Worm (Caenorhabditis elegans) whole organism, mixed stage, embryonic: ENCODE measurements around the gene rbm-26.

Experiments used
- bed-3 ChIP-seq: fragments of 200-800 bp; sonication (Bioruptor generic); optimal IDR thresholded peaks from 3 replicates; lab custom pipeline; 2018; ENCODE audit warnings: mild to moderate bottlenecking, missing genetic modification characterization, moderate library complexity, missing compliant biosample characterization
- blmp-1 ChIP-seq: fragments of 150-350 bp; optimal IDR thresholded peaks from 2 replicates; lab custom pipeline; 2014; ENCODE audit warnings: missing biosample characterization, missing genetic modification characterization
- ceh-39 ChIP-seq: fragments of 150-350 bp; optimal IDR thresholded peaks from 2 replicates; lab custom pipeline; 2014; ENCODE audit warnings: missing biosample characterization, missing genetic modification characterization
- ceh-43 ChIP-seq: fragments of 200-800 bp; sonication (Bioruptor generic); optimal IDR thresholded peaks from 2 replicates; lab custom pipeline; 2018; ENCODE audit warnings: mild to moderate bottlenecking, missing genetic modification characterization, moderate library complexity, missing compliant biosample characterization
- ceh-83 ChIP-seq: fragments of 200-800 bp; sonication (Bioruptor generic); optimal IDR thresholded peaks from 2 replicates; lab custom pipeline; 2018; ENCODE audit warnings: mild to moderate bottlenecking, missing genetic modification characterization, missing compliant biosample characterization
- ces-1 ChIP-seq: fragments of 150-350 bp; optimal IDR thresholded peaks from 2 replicates; lab custom pipeline; 2014; ENCODE audit warnings: missing biosample characterization, missing genetic modification reagents, missing genetic modification characterization
- cnd-1 ChIP-seq: fragments of 200-800 bp; sonication (Bioruptor generic); optimal IDR thresholded peaks from 2 replicates; lab custom pipeline; 2018; ENCODE audit warnings: mild to moderate bottlenecking, missing genetic modification characterization, missing compliant biosample characterization
- drap-1 ChIP-seq: fragments of 200-800 bp; sonication (Bioruptor generic); optimal IDR thresholded peaks from 3 replicates; lab custom pipeline; 2018; ENCODE audit warnings: mild to moderate bottlenecking, missing genetic modification characterization, missing compliant biosample characterization
- elt-1 ChIP-seq: sonication (generic microtip); optimal IDR thresholded peaks from 2 replicates; lab custom pipeline; 2017; ENCODE audit warnings: missing genetic modification characterization, mild to moderate bottlenecking, missing compliant biosample characterization, antibody characterized with exemption, moderate library complexity, borderline replicate concordance; ENCODE audit not compliant: insufficient read depth
- elt-3 ChIP-seq: fragments of 150-350 bp; optimal IDR thresholded peaks from 2 replicates; lab custom pipeline; 2014; ENCODE audit warnings: missing biosample characterization, missing genetic modification characterization
- flh-1 ChIP-seq: fragments of 200-800 bp; sonication (Bioruptor generic); optimal IDR thresholded peaks from 2 replicates; lab custom pipeline; 2018; ENCODE audit warnings: mild to moderate bottlenecking, missing genetic modification characterization, moderate library complexity, missing compliant biosample characterization
- ham-2 ChIP-seq: fragments of 200-800 bp; sonication (Bioruptor generic); optimal IDR thresholded peaks from 2 replicates; lab custom pipeline; 2018; ENCODE audit warnings: mild to moderate bottlenecking, missing genetic modification characterization, missing compliant biosample characterization
- hlh-1 ChIP-seq: fragments of 150-350 bp; optimal IDR thresholded peaks from 2 replicates; lab custom pipeline; 2014; ENCODE audit warnings: missing biosample characterization, missing genetic modification reagents, missing genetic modification characterization
- lin-13 ChIP-seq: fragments of 150-350 bp; optimal IDR thresholded peaks from 2 replicates; lab custom pipeline; 2014; ENCODE audit warnings: missing biosample characterization, missing genetic modification characterization
- lin-32 ChIP-seq: fragments of 200-800 bp; sonication (Bioruptor generic); optimal IDR thresholded peaks from 2 replicates; lab custom pipeline; 2018; ENCODE audit warnings: mild to moderate bottlenecking, missing genetic modification characterization, missing compliant biosample characterization
- lsy-2 ChIP-seq: fragments of 150-350 bp; optimal IDR thresholded peaks from 2 replicates; lab custom pipeline; 2014; ENCODE audit warnings: missing biosample characterization, missing genetic modification characterization
- mab-5 ChIP-seq: fragments of 150-350 bp; optimal IDR thresholded peaks from 2 replicates; lab custom pipeline; 2014; ENCODE audit warnings: missing biosample characterization, missing genetic modification characterization
- mep-1 ChIP-seq: fragments of 150-350 bp; optimal IDR thresholded peaks from 2 replicates; lab custom pipeline; 2017; ENCODE audit warnings: missing biosample characterization, missing genetic modification reagents, missing genetic modification characterization, inconsistent platforms
- nhr-12 ChIP-seq: fragments of 150-350 bp; optimal IDR thresholded peaks from 2 replicates; lab custom pipeline; 2014; ENCODE audit warnings: missing biosample characterization, missing genetic modification characterization
- nhr-2 ChIP-seq: fragments of 150-350 bp; optimal IDR thresholded peaks from 2 replicates; lab custom pipeline; 2014; ENCODE audit warnings: missing biosample characterization, missing genetic modification characterization
- nhr-237 ChIP-seq: fragments of 150-350 bp; optimal IDR thresholded peaks from 2 replicates; lab custom pipeline; 2014; ENCODE audit warnings: missing biosample characterization, missing genetic modification characterization
- nhr-28 ChIP-seq: fragments of 150-350 bp; optimal IDR thresholded peaks from 2 replicates; lab custom pipeline; 2014; ENCODE audit warnings: missing biosample characterization, missing genetic modification characterization
- sem-2 ChIP-seq: fragments of 200-800 bp; sonication (Bioruptor generic); optimal IDR thresholded peaks from 2 replicates; lab custom pipeline; 2018; ENCODE audit warnings: mild to moderate bottlenecking, missing genetic modification characterization, missing compliant biosample characterization
- snpc-4 ChIP-seq: fragments of 150-350 bp; optimal IDR thresholded peaks from 2 replicates; lab custom pipeline; 2014; ENCODE audit warnings: missing biosample characterization, missing genetic modification characterization
- sptf-1 ChIP-seq: sonication (generic microtip); optimal IDR thresholded peaks from 2 replicates; lab custom pipeline; 2017; ENCODE audit warnings: mild to moderate bottlenecking, missing genetic modification characterization, moderate library complexity, missing compliant biosample characterization
- tbx-8 ChIP-seq: fragments of 200-800 bp; sonication (Bioruptor generic); optimal IDR thresholded peaks from 2 replicates; lab custom pipeline; 2018; ENCODE audit warnings: mild to moderate bottlenecking, missing genetic modification characterization, moderate library complexity, missing compliant biosample characterization
- unc-120 ChIP-seq: sonication (generic microtip); optimal IDR thresholded peaks from 2 replicates; lab custom pipeline; 2017; ENCODE audit warnings: missing genetic modification characterization, missing compliant biosample characterization; ENCODE audit not compliant: poor library complexity, severe bottlenecking
- unc-39 ChIP-seq: fragments of 150-350 bp; optimal IDR thresholded peaks from 2 replicates; lab custom pipeline; 2014; ENCODE audit warnings: missing biosample characterization, missing genetic modification characterization
- zip-8 ChIP-seq: fragments of 150-350 bp; optimal IDR thresholded peaks from 2 replicates; lab custom pipeline; 2014; ENCODE audit warnings: missing biosample characterization, missing genetic modification characterization

The rbm-26 gene

DNA sequence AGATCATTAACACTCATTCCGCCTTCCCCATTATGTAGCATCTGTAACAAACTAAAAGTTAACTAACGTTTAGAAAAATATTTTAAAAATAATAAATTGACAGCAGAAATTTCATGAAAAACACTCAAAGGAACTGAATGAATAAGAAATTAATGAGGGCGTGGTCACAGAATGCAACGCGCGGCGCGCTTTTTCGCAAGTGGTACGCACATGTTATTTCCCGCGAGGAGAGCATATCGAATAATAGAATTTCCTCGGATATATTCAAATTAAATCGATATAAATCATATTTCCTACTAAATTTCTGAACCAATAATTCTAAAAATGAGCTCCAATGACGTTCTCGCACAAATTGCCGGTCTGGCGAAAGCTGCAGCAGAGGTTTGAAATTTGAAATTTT lies 18.7 kb upstream of the rbm-26 start, which contains the start of the genes abi-1 and arle-14:
Gene abi-1, minus strand, starts transcription at position 51 of the 400 bp plus-strand sequence.
Gene arle-14, plus strand, starts transcription at position 217 of the 400 bp plus-strand sequence.
- TF ChIP-seq mab-5: no peak
- peak; percentile 10 for TF ChIP-seq lsy-2 (tag; lab: Kevin White, UChicago)
- no peak for TF ChIP-seq tbx-8 (GFP tag; lab: Kevin White, UChicago)
- no peak for TF ChIP-seq cnd-1
- TF ChIP-seq lin-13: no peak
- peak; percentile 76 for TF ChIP-seq ces-1 (GFP tag; lab: Kevin White, UChicago)
- TF ChIP-seq mep-1: peak; percentile 31
- peak; percentile 19 for TF ChIP-seq sptf-1 (tag; lab: Kevin White, UChicago)
- TF ChIP-seq drap-1 (GFP tag; lab: Kevin White, UChicago): no peak
- no peak for TF ChIP-seq elt-1 (tag; lab: Kevin White, UChicago)
- no peak for TF ChIP-seq unc-120

DNA sequence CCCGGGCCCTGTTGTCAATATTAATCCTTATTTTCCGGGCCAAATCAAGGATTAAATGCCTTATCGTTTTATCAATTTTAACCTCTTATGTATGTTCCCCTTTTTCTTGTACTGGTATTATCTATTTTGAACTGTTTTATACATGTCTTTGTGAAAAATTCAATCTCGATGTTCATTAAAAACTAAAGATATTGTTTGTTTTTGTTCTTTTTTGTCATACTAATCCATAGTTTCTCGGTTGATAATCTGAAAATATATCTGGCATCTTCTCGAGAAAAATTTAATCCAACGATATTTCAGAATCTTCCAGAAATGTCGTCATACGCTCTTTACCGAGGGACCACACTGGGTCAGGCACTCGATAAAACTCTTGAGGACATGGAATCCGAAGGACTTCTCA lies 17.6 kb upstream of the rbm-26 start, which contains the start of gene B0336.13:
Gene B0336.13, plus strand, starts transcription at position 301 of the 400 bp plus-strand sequence.
- TF ChIP-seq ceh-83 (GFP tag; lab: Kevin White, UChicago): no peak
- no peak for TF ChIP-seq lin-32 (GFP tag; lab: Kevin White, UChicago)
- no peak for TF ChIP-seq flh-1 (GFP tag; lab: Kevin White, UChicago)
- no peak for TF ChIP-seq mab-5
- TF ChIP-seq nhr-2: no peak
- TF ChIP-seq snpc-4 (tag; lab: Kevin White, UChicago): no peak
- TF ChIP-seq, all 35 proteins: peak for 0

DNA sequence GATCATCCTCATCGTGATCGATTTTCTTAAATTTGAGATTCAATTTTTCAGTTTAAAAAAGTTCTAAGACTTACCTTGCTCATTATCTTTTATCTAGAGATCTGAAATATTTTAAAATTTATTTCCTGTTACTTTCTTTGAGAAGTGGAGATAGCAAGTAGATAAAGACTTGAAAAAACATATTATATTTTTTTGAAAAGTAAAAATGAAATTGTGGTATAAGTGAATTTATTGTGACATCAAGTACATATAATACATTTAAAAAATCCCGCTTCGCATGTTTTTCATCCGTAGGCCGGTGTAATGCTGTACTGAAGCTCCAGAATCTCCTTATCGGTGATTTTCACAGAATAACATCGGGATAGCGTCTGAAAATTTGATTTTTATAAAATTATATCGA lies 14.1 kb upstream of the rbm-26 start, which contains the start of gene B0336.7:
Gene B0336.7, minus strand, starts transcription at position 101 of the 400 bp plus-strand sequence.
- no peak for TF ChIP-seq blmp-1
- TF ChIP-seq ham-2 (GFP tag; lab: Kevin White, UChicago): no peak
- TF ChIP-seq mep-1: no peak
- TF ChIP-seq unc-120: no peak
- no peak for TF ChIP-seq ceh-39

DNA sequence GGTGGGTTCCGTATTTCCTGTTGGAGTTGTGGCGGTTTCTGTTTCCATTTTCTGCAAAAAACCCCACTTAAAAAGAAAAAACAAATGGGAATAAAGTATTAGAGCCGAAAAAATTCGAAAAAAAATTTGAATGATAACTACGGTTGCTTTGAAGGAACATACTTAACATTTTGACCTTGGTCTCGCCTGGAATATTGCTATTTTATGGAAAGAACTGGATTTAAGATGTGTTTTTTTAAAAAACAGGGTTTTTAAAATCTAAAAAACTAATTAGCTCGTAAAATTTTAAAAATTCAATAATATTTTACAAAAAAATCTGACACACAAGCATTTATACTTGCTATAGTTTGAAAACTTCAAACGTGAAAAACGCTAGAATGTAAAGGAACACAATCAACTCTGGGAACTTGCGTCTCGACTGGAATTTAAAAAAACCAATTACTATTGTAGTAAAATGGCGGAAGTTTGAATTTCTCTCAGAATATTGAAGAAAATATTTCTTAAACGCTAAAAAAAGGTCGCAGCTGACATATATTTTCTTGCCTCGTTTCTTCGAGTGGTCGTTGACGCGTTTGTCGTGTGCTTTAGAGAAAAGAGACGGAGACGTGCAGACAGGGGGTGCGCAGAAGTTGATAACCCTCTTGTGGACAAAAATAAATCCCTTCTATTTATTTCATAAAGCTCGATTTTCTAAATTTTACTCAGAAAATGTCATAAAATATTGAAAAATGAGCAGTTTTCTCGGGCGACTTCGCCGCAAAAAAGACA lies 13.2 kb upstream of the rbm-26 start, which contains the start of the genes lgg-3 and rgs-5:
Gene lgg-3, minus strand, starts transcription at position 51 of the 768 bp plus-strand sequence.
Gene rgs-5, plus strand, starts transcription at position 593 of the 768 bp plus-strand sequence.
- TF ChIP-seq ces-1 (GFP tag; lab: Kevin White, UChicago): peak; percentile 34
- TF ChIP-seq lin-13: no peak
- TF ChIP-seq mab-5: no peak
- TF ChIP-seq snpc-4 (tag; lab: Kevin White, UChicago): no peak
- TF ChIP-seq flh-1 (GFP tag; lab: Kevin White, UChicago): no peak
- TF ChIP-seq nhr-237 (tag; lab: Kevin White, UChicago): no peak
- TF ChIP-seq nhr-12 (tag; lab: Kevin White, UChicago): no peak
- TF ChIP-seq mep-1: peak; percentile 64
- no peak for TF ChIP-seq unc-120
- no peak for TF ChIP-seq cnd-1
- peak; percentile 31 for TF ChIP-seq lsy-2 (tag; lab: Kevin White, UChicago)
- TF ChIP-seq ham-2 (GFP tag; lab: Kevin White, UChicago): no peak
- TF ChIP-seq hlh-1 (tag; lab: Kevin White, UChicago): peak; percentile 34

DNA sequence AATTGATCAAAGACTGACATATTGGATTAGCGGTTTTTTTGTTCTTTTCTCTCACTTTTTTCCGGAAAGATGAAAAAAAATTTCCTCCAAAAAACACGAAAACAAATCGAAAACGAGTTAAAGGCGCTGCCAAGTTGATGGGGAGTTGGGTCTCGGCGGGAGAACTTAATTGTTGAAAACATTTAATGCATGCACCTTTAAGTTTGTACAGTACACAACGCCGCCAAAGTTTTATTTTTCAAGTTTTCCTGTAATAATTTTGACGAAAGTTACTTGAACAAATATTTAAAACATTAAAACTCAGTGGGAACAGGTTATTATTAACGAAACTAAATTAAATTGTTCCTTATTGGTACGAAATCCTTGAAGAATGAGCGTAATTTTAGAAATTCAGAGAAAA lies 9.9 kb upstream of the rbm-26 start:
- TF ChIP-seq sem-2 (GFP tag; lab: Kevin White, UChicago) (no peak), cnd-1 (no peak), ces-1 (GFP tag; lab: Kevin White, UChicago) (no peak), drap-1 (GFP tag; lab: Kevin White, UChicago) (no peak), nhr-28 (tag; lab: Kevin White, UChicago) (no peak), nhr-237 (tag; lab: Kevin White, UChicago) (no peak), sptf-1 (tag; lab: Kevin White, UChicago) (no peak), lin-13 (no peak), ceh-83 (GFP tag; lab: Kevin White, UChicago) (no peak), nhr-2 (no peak), elt-3 (tag; lab: Kevin White, UChicago) (no peak), elt-1 (tag; lab: Kevin White, UChicago) (no peak), unc-120 (no peak), unc-39 (tag; lab: Kevin White, UChicago) (no peak), zip-8 (tag; lab: Kevin White, UChicago) (no peak), ceh-43 (GFP tag; lab: Kevin White, UChicago) (no peak), bed-3 (GFP tag; lab: Kevin White, UChicago) (no peak)
